Worm (Caenorhabditis elegans) whole organism, dauer: ENCODE data around the gene srw-90.

ENCODE experiments used
- unc-62 ChIP-seq: sonication (generic microtip); optimal IDR thresholded peaks from 2 replicates; lab custom pipeline; 2017; ENCODE audit warnings: missing biosample characterization, missing genetic modification reagents, missing genetic modification characterization

Gene srw-90

ce11 chrV:1716892-1717291, 15.0 kb downstream of the srw-90 start, which contains the start of gene srw-103:
TSS of gene srw-103 (plus strand) at chrV:1717192.
- no peak for TF ChIP-seq unc-62 (GFP tag; lab: Kevin White, UChicago)

ce11 chrV:1718232-1718631, 16.4 kb downstream of the srw-90 start:
- TF ChIP-seq unc-62 (GFP tag; lab: Kevin White, UChicago) = no peak

ce11 chrV:1719927-1720326, 18.1 kb downstream of the srw-90 start, which contains the start of gene srw-102:
TSS of gene srw-102 (plus strand) at chrV:1720227.
- TF ChIP-seq unc-62 (GFP tag; lab: Kevin White, UChicago) = no peak

- TF ChIP-seq unc-62 (GFP tag; lab: Kevin White, UChicago) = no peak
Measured at ce11 chrV:1721966-1722365, 20.1 kb downstream of the srw-90 start, which contains the start of gene srw-101. TSS of gene srw-101 (plus strand) at chrV:1722266.

ce11 chrV:1725353-1725752, 23.5 kb downstream of the srw-90 start, which contains the start of gene sri-27:
TSS of gene sri-27 (plus strand) at chrV:1725653.
- TF ChIP-seq unc-62 (GFP tag; lab: Kevin White, UChicago) = no peak

ce11 chrV:1731918-1732317, 30.1 kb downstream of the srw-90 start, which contains the start of gene gst-21:
TSS of gene gst-21 (minus strand) at chrV:1732018.
- TF ChIP-seq unc-62 (GFP tag; lab: Kevin White, UChicago) = no peak

ce11 chrV:1734569-1734968, 32.7 kb downstream of the srw-90 start, which contains the start of gene str-160:
TSS of gene str-160 (plus strand) at chrV:1734869.
- no peak for TF ChIP-seq unc-62 (GFP tag; lab: Kevin White, UChicago)

ce11 chrV:1741074-1741473, 39.2 kb downstream of the srw-90 start, which contains the start of gene srab-25:
TSS of gene srab-25 (minus strand) at chrV:1741174.
- TF ChIP-seq unc-62 (GFP tag; lab: Kevin White, UChicago) = no peak

ce11 chrV:1743205-1743870, 41.5 kb downstream of the srw-90 start, which contains the start of gene nhr-256:
TSS of gene nhr-256 (plus strand) at chrV:1743771.
- TF ChIP-seq unc-62 (GFP tag; lab: Kevin White, UChicago) = no peak

- no peak for TF ChIP-seq unc-62 (GFP tag; lab: Kevin White, UChicago)
Measured at ce11 chrV:1749053-1749452, 47.2 kb downstream of the srw-90 start, which contains the start of gene ZK697.8. TSS of gene ZK697.8 (minus strand) at chrV:1749153.

- TF ChIP-seq unc-62 (GFP tag; lab: Kevin White, UChicago) = no peak
Measured at ce11 chrV:1751449-1751848, 49.6 kb downstream of the srw-90 start, which contains the start of gene srh-199. TSS of gene srh-199 (minus strand) at chrV:1751549.

- TF ChIP-seq unc-62 (GFP tag; lab: Kevin White, UChicago) = no peak
Measured at ce11 chrV:1752496-1752895, 50.6 kb downstream of the srw-90 start, which contains the start of gene ZK697.1. TSS of gene ZK697.1 (plus strand) at chrV:1752796.
